Fruit fly (Drosophila melanogaster) whole organism, embryonic: ENCODE data around the gene Ire1.
A peak's percentile ranks its signal among the peaks of the same experiment; 100 is the strongest.

ENCODE experiments used
- Asciz ChIP-seq: fragments of 200-800 bp; sonication (Bioruptor generic); optimal IDR thresholded peaks from 2 replicates; lab custom pipeline; 2017; ENCODE audit warnings: missing biosample characterization, mild to moderate bottlenecking, missing genetic modification characterization, missing genetic modification reagents
- Bdp1 ChIP-seq: fragments of 200-800 bp; sonication (Bioruptor generic); optimal IDR thresholded peaks from 3 replicates; lab custom pipeline; 2016; ENCODE audit warnings: missing biosample characterization, missing genetic modification characterization
- CG10431 ChIP-seq: fragments of 200-800 bp; sonication (Bioruptor generic); optimal IDR thresholded peaks from 3 replicates; lab custom pipeline; 2018; ENCODE audit warnings: missing biosample characterization, mild to moderate bottlenecking, missing genetic modification characterization
- CG10543 ChIP-seq: fragments of 200-800 bp; sonication (Bioruptor generic); optimal IDR thresholded peaks from 3 replicates; lab custom pipeline; 2017; ENCODE audit warnings: missing biosample characterization, mild to moderate bottlenecking, missing genetic modification characterization, moderate library complexity
- CG11093 ChIP-seq: fragments of 200-800 bp; sonication (Bioruptor generic); IDR thresholded peaks from 3 replicates; pipeline ENCODE4 v1.3.6; 2022; ENCODE audit warnings: missing biosample characterization, missing genetic modification characterization
- CG12155 ChIP-seq: fragments of 200-800 bp; sonication (Bioruptor generic); optimal IDR thresholded peaks from 3 replicates; lab custom pipeline; 2016; ENCODE audit warnings: missing biosample characterization, missing genetic modification characterization
- CG15696 ChIP-seq: fragments of 200-800 bp; sonication (Bioruptor generic); optimal IDR thresholded peaks from 2 replicates; lab custom pipeline; 2019; ENCODE audit warnings: missing biosample characterization, mild to moderate bottlenecking, missing genetic modification characterization, moderate library complexity
- CG17612 ChIP-seq: fragments of 200-800 bp; sonication (Bioruptor generic); IDR thresholded peaks from 2 replicates; pipeline ENCODE4 v1.3.6; 2022; ENCODE audit warnings: missing biosample characterization, missing genetic modification characterization
- CG17802 ChIP-seq: fragments of 200-800 bp; sonication (Bioruptor generic); optimal IDR thresholded peaks from 2 replicates; lab custom pipeline; 2018; ENCODE audit warnings: missing biosample characterization, mild to moderate bottlenecking, missing genetic modification characterization, moderate library complexity
- CG2712 ChIP-seq: fragments of 200-800 bp; optimal IDR thresholded peaks from 3 replicates; lab custom pipeline; 2019; ENCODE audit warnings: missing biosample characterization, mild to moderate bottlenecking, missing genetic modification characterization, moderate library complexity
- CG31388 ChIP-seq: fragments of 200-800 bp; sonication (Bioruptor generic); optimal IDR thresholded peaks from 2 replicates; lab custom pipeline; 2016; ENCODE audit warnings: missing biosample characterization, missing genetic modification characterization
- CG32772 ChIP-seq: fragments of 200-800 bp; sonication (Bioruptor generic); IDR thresholded peaks from 2 replicates; pipeline ENCODE4 v1.3.6; 2022; ENCODE audit warnings: missing biosample characterization, missing genetic modification characterization
- CG33213 ChIP-seq: fragments of 200-800 bp; sonication (Bioruptor generic); optimal IDR thresholded peaks from 3 replicates; lab custom pipeline; 2016; ENCODE audit warnings: missing biosample characterization, missing genetic modification characterization
- CG3847 ChIP-seq: fragments of 200-800 bp; sonication (Bioruptor generic); IDR thresholded peaks from 2 replicates; pipeline ENCODE4 v1.3.6; 2022; ENCODE audit warnings: missing biosample characterization, missing genetic modification characterization
- CG4617 ChIP-seq: fragments of 200-800 bp; sonication (Bioruptor generic); optimal IDR thresholded peaks from 3 replicates; lab custom pipeline; 2016; ENCODE audit warnings: missing biosample characterization, missing genetic modification characterization, borderline replicate concordance
- CG6175 ChIP-seq: fragments of 200-800 bp; sonication (Bioruptor generic); IDR thresholded peaks from 3 replicates; pipeline ENCODE4 v1.3.6; 2022; ENCODE audit warnings: missing biosample characterization, missing genetic modification characterization
- CG6254 ChIP-seq: fragments of 200-800 bp; sonication (Bioruptor generic); optimal IDR thresholded peaks from 3 replicates; lab custom pipeline; 2017; ENCODE audit warnings: mild to moderate bottlenecking, missing biosample characterization, missing genetic modification reagents, missing genetic modification characterization
- CG6683 ChIP-seq: fragments of 200-800 bp; sonication (Bioruptor generic); optimal IDR thresholded peaks from 2 replicates; lab custom pipeline; 2017; ENCODE audit warnings: missing biosample characterization, mild to moderate bottlenecking, missing genetic modification characterization, missing genetic modification reagents
- CG6791 ChIP-seq: fragments of 200-800 bp; sonication (Bioruptor generic); IDR thresholded peaks from 3 replicates; pipeline ENCODE4 v1.3.6; 2022; ENCODE audit warnings: missing biosample characterization, missing genetic modification characterization; ENCODE audit not compliant: partially characterized antibody
- CG7271 ChIP-seq: fragments of 200-800 bp; sonication (Bioruptor generic); optimal IDR thresholded peaks from 2 replicates; lab custom pipeline; 2018; ENCODE audit warnings: missing biosample characterization, mild to moderate bottlenecking, missing genetic modification characterization, moderate library complexity
- CG7928 ChIP-seq: fragments of 200-800 bp; sonication (Bioruptor generic); optimal IDR thresholded peaks from 2 replicates; lab custom pipeline; 2017; ENCODE audit warnings: missing biosample characterization, mild to moderate bottlenecking, missing genetic modification characterization
- CG8089 ChIP-seq: fragments of 200-800 bp; sonication (Bioruptor generic); optimal IDR thresholded peaks from 3 replicates; lab custom pipeline; 2016; ENCODE audit warnings: missing biosample characterization, missing genetic modification characterization
- CG8478 ChIP-seq: fragments of >200 bp; optimal IDR thresholded peaks from 2 replicates; lab custom pipeline; 2018
- CG9609 ChIP-seq: fragments of 200-800 bp; sonication (Bioruptor generic); optimal IDR thresholded peaks from 3 replicates; lab custom pipeline; 2016; ENCODE audit warnings: missing biosample characterization, missing genetic modification characterization
- CG9932 ChIP-seq: fragments of 200-800 bp; sonication (Bioruptor generic); IDR thresholded peaks from 2 replicates; pipeline ENCODE4 v1.3.6; 2022; ENCODE audit warnings: missing biosample characterization, missing genetic modification characterization
- CoRest ChIP-seq: fragments of 200-800 bp; sonication (Bioruptor generic); optimal IDR thresholded peaks from 3 replicates; lab custom pipeline; 2018; ENCODE audit warnings: missing biosample characterization, mild to moderate bottlenecking, missing genetic modification characterization, moderate library complexity
- Dad ChIP-seq: fragments of 200-800 bp; sonication (Bioruptor generic); optimal IDR thresholded peaks from 3 replicates; lab custom pipeline; 2016; ENCODE audit warnings: missing biosample characterization, missing genetic modification characterization
- Deaf1 ChIP-seq: fragments of 200-800 bp; optimal IDR thresholded peaks from 3 replicates; lab custom pipeline; 2019; ENCODE audit warnings: missing biosample characterization, mild to moderate bottlenecking, missing genetic modification characterization, moderate library complexity
- Ets65A ChIP-seq: fragments of 200-800 bp; sonication (Bioruptor generic); peaks from one replicate; lab custom pipeline; 2016; ENCODE audit warnings: missing biosample characterization, missing genetic modification characterization
- Fer2 ChIP-seq: fragments of 200-800 bp; sonication (Bioruptor generic); optimal IDR thresholded peaks from 2 replicates; lab custom pipeline; 2018; ENCODE audit warnings: missing biosample characterization, mild to moderate bottlenecking, missing genetic modification characterization, moderate library complexity
- Jarid2 ChIP-seq: fragments of 200-800 bp; sonication (Bioruptor generic); optimal IDR thresholded peaks from 3 replicates; lab custom pipeline; 2017; ENCODE audit warnings: mild to moderate bottlenecking, missing biosample characterization, missing genetic modification reagents, missing genetic modification characterization
- Meics ChIP-seq: fragments of 200-800 bp; sonication (Bioruptor generic); optimal IDR thresholded peaks from 2 replicates; lab custom pipeline; 2017; ENCODE audit warnings: missing biosample characterization, mild to moderate bottlenecking, missing genetic modification characterization
- NC2α ChIP-seq: fragments of 200-800 bp; sonication (Bioruptor generic); optimal IDR thresholded peaks from 2 replicates; lab custom pipeline; 2016; ENCODE audit warnings: missing biosample characterization, missing genetic modification characterization
- Oli ChIP-seq: fragments of 200-800 bp; sonication (Bioruptor generic); optimal IDR thresholded peaks from 2 replicates; lab custom pipeline; 2018; ENCODE audit warnings: missing biosample characterization, mild to moderate bottlenecking, missing genetic modification characterization, moderate library complexity
- Sin3A ChIP-seq: fragments of >200 bp; optimal IDR thresholded peaks from 2 replicates; lab custom pipeline; 2018
- Tbp ChIP-seq: fragments of >200 bp; optimal IDR thresholded peaks from 2 replicates; lab custom pipeline; 2018; ENCODE audit warnings: missing biosample characterization, missing genetic modification characterization
- Usf ChIP-seq: fragments of 200-800 bp; sonication (Bioruptor generic); optimal IDR thresholded peaks from 2 replicates; lab custom pipeline; 2017; ENCODE audit warnings: missing genotype, missing biosample characterization, missing genetic modification characterization
- az2 ChIP-seq: fragments of 200-800 bp; sonication (Bioruptor generic); optimal IDR thresholded peaks from 3 replicates; lab custom pipeline; 2016; ENCODE audit warnings: missing biosample characterization, missing genetic modification characterization
- crp ChIP-seq, 2 experiments: fragments of 200-800 bp; sonication (Bioruptor generic); optimal IDR thresholded peaks; 2 replicates in 1 of 2; 3 replicates in 1 of 2; lab custom pipeline; 2017; ENCODE audit warnings: missing biosample characterization in 2 of 2, missing genetic modification characterization in 2 of 2, mild to moderate bottlenecking in 1 of 2, moderate library complexity in 1 of 2
- cwo ChIP-seq: fragments of 200-800 bp; sonication (Bioruptor generic); optimal IDR thresholded peaks from 3 replicates; lab custom pipeline; 2017; ENCODE audit warnings: missing biosample characterization, missing genetic modification characterization, mild to moderate bottlenecking, moderate library complexity, missing genetic modification reagents
- danr ChIP-seq: fragments of 200-800 bp; sonication (Bioruptor generic); IDR thresholded peaks from 2 replicates; pipeline ENCODE4 v1.3.6; 2022; ENCODE audit warnings: missing biosample characterization, missing genetic modification characterization
- gcm ChIP-seq: fragments of 200-800 bp; sonication (Bioruptor generic); optimal IDR thresholded peaks from 2 replicates; lab custom pipeline; 2019; ENCODE audit warnings: missing biosample characterization, mild to moderate bottlenecking, missing genetic modification characterization, moderate library complexity
- grau ChIP-seq: fragments of 200-800 bp; optimal IDR thresholded peaks from 3 replicates; lab custom pipeline; 2019; ENCODE audit warnings: missing biosample characterization, mild to moderate bottlenecking, missing genetic modification characterization, moderate library complexity
- gsb-n ChIP-seq: fragments of 200-800 bp; sonication (Bioruptor generic); optimal IDR thresholded peaks from 3 replicates; lab custom pipeline; 2018; ENCODE audit warnings: missing biosample characterization, mild to moderate bottlenecking, missing genetic modification characterization
- h ChIP-seq: fragments of >200 bp; optimal IDR thresholded peaks from 2 replicates; lab custom pipeline; 2017
- maf-S ChIP-seq: fragments of 200-800 bp; sonication (Bioruptor generic); optimal IDR thresholded peaks from 2 replicates; lab custom pipeline; 2016; ENCODE audit warnings: missing biosample characterization, missing genetic modification characterization
- pita ChIP-seq: fragments of 200-800 bp; sonication (Bioruptor generic); optimal IDR thresholded peaks from 2 replicates; lab custom pipeline; 2017; ENCODE audit warnings: missing biosample characterization, mild to moderate bottlenecking, missing genetic modification characterization
- sd ChIP-seq: fragments of 200-800 bp; sonication (Bioruptor generic); optimal IDR thresholded peaks from 3 replicates; lab custom pipeline; 2018; ENCODE audit warnings: missing biosample characterization, mild to moderate bottlenecking, missing genetic modification characterization, moderate library complexity
- sens-2 ChIP-seq: fragments of 200-800 bp; sonication (Bioruptor generic); IDR thresholded peaks from 2 replicates; pipeline ENCODE4 v1.3.6; 2022; ENCODE audit warnings: missing biosample characterization, missing genetic modification characterization
- tap ChIP-seq: fragments of 200-800 bp; optimal IDR thresholded peaks from 3 replicates; lab custom pipeline; 2019; ENCODE audit warnings: missing biosample characterization, mild to moderate bottlenecking, missing genetic modification characterization, moderate library complexity
- zfh1 ChIP-seq: fragments of 200-800 bp; sonication (Bioruptor generic); IDR thresholded peaks from 3 replicates; pipeline ENCODE4 v1.3.6; 2022; ENCODE audit warnings: missing biosample characterization, missing genetic modification characterization

The Ire1 gene

DNA sequence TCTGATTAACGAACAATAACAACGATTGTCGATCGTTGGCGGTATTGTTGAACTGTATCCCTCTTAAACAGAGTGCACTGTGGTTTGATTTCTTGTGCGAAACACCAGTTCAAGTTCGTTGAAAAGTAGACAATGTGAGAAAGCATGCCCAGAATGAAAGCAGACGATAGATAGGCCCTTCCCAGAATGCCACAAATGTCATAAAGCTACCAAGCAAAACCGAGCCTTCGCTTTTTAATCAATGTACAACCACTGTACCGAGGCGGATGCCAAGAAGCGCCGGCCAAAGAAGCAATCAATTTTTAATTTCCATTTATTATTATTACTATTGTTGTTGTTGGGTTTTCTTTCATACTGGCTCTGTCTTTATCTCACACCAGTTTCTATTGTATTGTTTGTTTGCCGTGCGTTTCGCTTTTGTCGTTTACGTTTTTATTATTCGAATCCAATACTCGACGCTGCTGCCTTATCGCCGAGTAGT lies 47.8 kb upstream of the Ire1 start (continued):
- TF ChIP-seq CG2712 (tag; lab: Kevin White, UChicago) (peak; percentile 65), grau (peak; percentile 86), Ets65A (GFP tag; lab: Kevin White, UChicago) (peak; percentile 57), cwo (GFP tag; lab: Kevin White, UChicago) (peak; percentile 79), tap (tag; lab: Kevin White, UChicago) (peak; percentile 74), CG9932 (GFP tag; lab: Robert Waterston, UW) (peak; percentile 76), Sin3A (no peak), CG15696 (tag; lab: Kevin White, UChicago) (no peak), zfh1 (GFP tag; lab: Robert Waterston, UW) (peak; percentile 87), CG8089 (GFP tag; lab: Kevin White, UChicago) (peak; percentile 81), h (lab: Kevin White, UChicago) (no peak), CG17802 (tag; lab: Kevin White, UChicago) (peak; percentile 43), CG11093 (0 out of 3 replicates have a peak, but pooled peaks have one; percentile 44), CG32772 (GFP tag; lab: Robert Waterston, UW) (peak; percentile 82), pita (GFP tag; lab: Kevin White, UChicago) (no peak), Fer2 (tag; lab: Kevin White, UChicago) (no peak), Jarid2 (peak; percentile 52), CG8478 (no peak), CG4617 (peak; percentile 55), crp (GFP tag; optimal IDR thresholded peaks at IDR 0.05; lab: Kevin White, UChicago) (no peak), CoRest (tag; lab: Kevin White, UChicago) (peak; percentile 78), CG10431 (GFP tag; lab: Kevin White, UChicago) (no peak), Dad (GFP tag; lab: Kevin White, UChicago) (peak; percentile 74), CG9609 (GFP tag; lab: Kevin White, UChicago) (peak; percentile 80), Bdp1 (GFP tag; lab: Kevin White, UChicago) (peak; percentile 73), sd (tag; lab: Kevin White, UChicago) (peak; percentile 63), maf-S (GFP tag; lab: Kevin White, UChicago) (peak; percentile 76), CG6791 (GFP tag; lab: Robert Waterston, UW) (no peak), Asciz (GFP tag; lab: Kevin White, UChicago) (peak; percentile 72), CG17612 (GFP tag; lab: Robert Waterston, UW) (peak; percentile 59; the same call in 1 of the 2 replicates), Deaf1 (tag; lab: Kevin White, UChicago) (peak; percentile 47), gsb-n (tag; lab: Kevin White, UChicago) (peak; percentile 71), CG6254 (GFP tag; lab: Kevin White, UChicago) (peak; percentile 50), CG10543 (GFP tag; lab: Kevin White, UChicago) (no peak), CG6683 (GFP tag; lab: Kevin White, UChicago) (peak; percentile 53), danr (peak; percentile 25; the same call in 1 of the 2 replicates), Meics (GFP tag; lab: Kevin White, UChicago) (peak; percentile 85), Usf (GFP tag; lab: Kevin White, UChicago) (peak; percentile 35), CG6175 (GFP tag; lab: Robert Waterston, UW) (peak; percentile 57; the same call in 1 of the 3 replicates), CG12155 (GFP tag; lab: Kevin White, UChicago) (peak; percentile 82), sens-2 (GFP tag; lab: Robert Waterston, UW) (peak; percentile 27; the same call in 1 of the 2 replicates), az2 (GFP tag; lab: Kevin White, UChicago) (peak; percentile 89), CG33213 (peak; percentile 66), Oli (tag; lab: Kevin White, UChicago) (peak; percentile 88), CG7271 (tag; lab: Kevin White, UChicago) (no peak), gcm (GFP tag; lab: Kevin White, UChicago) (peak; percentile 67), CG31388 (peak; percentile 52), CG3847 (GFP tag; lab: Robert Waterston, UW) (peak; percentile 78), NC2α (GFP tag; lab: Kevin White, UChicago) (peak; percentile 57), Tbp (GFP tag; lab: Kevin White, UChicago) (no peak), CG7928 (no peak)
